Worm (Caenorhabditis elegans) whole organism, L4/young adult: Measurements from ENCODE around the gene F31E8.5.

Experiments used
- W03F9.2 ChIP-seq: fragments of 150-350 bp; optimal IDR thresholded peaks from 2 replicates; lab custom pipeline; 2014; ENCODE audit warnings: missing biosample characterization, missing genetic modification characterization
- dao-5 ChIP-seq: sonication (generic microtip); optimal IDR thresholded peaks from 2 replicates; lab custom pipeline; 2016; ENCODE audit warnings: missing genotype, missing genetic modification characterization, moderate library complexity, missing compliant biosample characterization
- him-1 ChIP-seq: sonication (generic microtip); optimal IDR thresholded peaks from 2 replicates; lab custom pipeline; 2016; ENCODE audit warnings: missing genotype, missing genetic modification reagents, missing genetic modification characterization, missing compliant biosample characterization

ce11 chrII:6826726-6827125 lies 19.7 kb upstream of the F31E8.5 start:
- no peak for TF ChIP-seq him-1 (tag; lab: Kevin White, UChicago)
- TF ChIP-seq W03F9.2, result no peak
- no peak for TF ChIP-seq dao-5 (tag; lab: Kevin White, UChicago)
